Worm (Caenorhabditis elegans) whole organism, L3 larva: ENCODE measurements around the gene E02C12.9.
"Not testable (repeated sequence)": the region's sequence is repeated elsewhere in the genome, so short reads cannot be mapped to it uniquely, and the experiment has no call there.

Experiments used
- aly-2 ChIP-seq: fragments of 150-350 bp; optimal IDR thresholded peaks from 2 replicates; lab custom pipeline; 2014; ENCODE audit warnings: missing biosample characterization, missing genetic modification characterization
- ceh-16 ChIP-seq: sonication (generic microtip); optimal IDR thresholded peaks from 2 replicates; lab custom pipeline; 2017; ENCODE audit warnings: missing biosample characterization, missing genetic modification characterization
- ceh-28 ChIP-seq: fragments of 150-350 bp; optimal IDR thresholded peaks from 2 replicates; lab custom pipeline; 2014; ENCODE audit warnings: missing biosample characterization, missing genetic modification reagents, missing genetic modification characterization
- daf-12 ChIP-seq: fragments of 150-350 bp; optimal IDR thresholded peaks from 2 replicates; lab custom pipeline; 2014; ENCODE audit warnings: missing biosample characterization, missing genetic modification reagents, missing genetic modification characterization
- egl-5 ChIP-seq: fragments of 150-350 bp; optimal IDR thresholded peaks from 2 replicates; lab custom pipeline; 2017; ENCODE audit warnings: missing biosample characterization, missing genetic modification reagents, missing genetic modification characterization, inconsistent platforms
- elt-1 ChIP-seq: fragments of 150-350 bp; optimal IDR thresholded peaks from 2 replicates; lab custom pipeline; 2014; ENCODE audit warnings: missing biosample characterization, missing genetic modification characterization
- elt-2 ChIP-seq: sonication (generic microtip); optimal IDR thresholded peaks from 2 replicates; lab custom pipeline; 2016; ENCODE audit warnings: missing genetic modification reagents, mild to moderate bottlenecking, missing genetic modification characterization, missing compliant biosample characterization
- elt-3 ChIP-seq, 3 experiments: fragments of 150-350 bp in 1 of 3; sonication (generic microtip) in 2 of 3; optimal IDR thresholded peaks; 2 replicates in 2 of 3; 4 replicates in 1 of 3; lab custom pipeline; 2014 to 2017; ENCODE audit warnings: missing biosample characterization in 3 of 3, missing genetic modification characterization in 3 of 3
- eor-1 ChIP-seq, 2 experiments: fragments of 150-350 bp; optimal IDR thresholded peaks; 2 replicates each; lab custom pipeline; 2014 to 2018; ENCODE audit warnings: missing biosample characterization in 2 of 2, missing genetic modification characterization in 2 of 2
- fkh-10 ChIP-seq: sonication (generic microtip); optimal IDR thresholded peaks from 2 replicates; lab custom pipeline; 2017; ENCODE audit warnings: missing biosample characterization, missing genetic modification reagents, missing genetic modification characterization
- fos-1 ChIP-seq: fragments of 150-350 bp; optimal IDR thresholded peaks from 2 replicates; lab custom pipeline; 2014; ENCODE audit warnings: missing biosample characterization, missing genetic modification characterization
- hmg-11 ChIP-seq: sonication (generic microtip); optimal IDR thresholded peaks from 2 replicates; lab custom pipeline; 2016; ENCODE audit warnings: missing genetic modification characterization, missing compliant biosample characterization
- jun-1 ChIP-seq: fragments of 150-350 bp; optimal IDR thresholded peaks from 2 replicates; lab custom pipeline; 2014; ENCODE audit warnings: missing biosample characterization, missing genetic modification reagents, missing genetic modification characterization
- lin-15B ChIP-seq: fragments of 150-350 bp; optimal IDR thresholded peaks from 2 replicates; lab custom pipeline; 2014; ENCODE audit warnings: missing biosample characterization, missing genetic modification characterization
- lsy-12 ChIP-seq: sonication (generic microtip); optimal IDR thresholded peaks from 2 replicates; lab custom pipeline; 2016; ENCODE audit warnings: mild to moderate bottlenecking, missing genetic modification characterization, missing compliant biosample characterization
- mdl-1 ChIP-seq: fragments of 150-350 bp; optimal IDR thresholded peaks from 2 replicates; lab custom pipeline; 2014; ENCODE audit warnings: missing biosample characterization, missing genetic modification characterization
- mml-1 ChIP-seq: fragments of 150-350 bp; sonication (generic microtip); optimal IDR thresholded peaks from 3 replicates; lab custom pipeline; 2014; ENCODE audit warnings: missing biosample characterization, missing genetic modification characterization
- nfya-1 ChIP-seq: sonication (generic microtip); optimal IDR thresholded peaks from 2 replicates; lab custom pipeline; 2017; ENCODE audit warnings: missing genetic modification characterization, mild to moderate bottlenecking, missing compliant biosample characterization, antibody characterized with exemption, moderate library complexity; ENCODE audit not compliant: insufficient read depth
- nhr-11 ChIP-seq: fragments of 150-350 bp; optimal IDR thresholded peaks from 2 replicates; lab custom pipeline; 2014; ENCODE audit warnings: missing biosample characterization, missing genetic modification characterization
- nhr-23 ChIP-seq: fragments of 150-350 bp; optimal IDR thresholded peaks from 2 replicates; lab custom pipeline; 2014; ENCODE audit warnings: missing biosample characterization, missing genetic modification reagents, missing genetic modification characterization
- nhr-237 ChIP-seq: fragments of 150-350 bp; optimal IDR thresholded peaks from 2 replicates; lab custom pipeline; 2014; ENCODE audit warnings: missing biosample characterization, missing genetic modification characterization
- nhr-25 ChIP-seq: sonication (generic microtip); optimal IDR thresholded peaks from 2 replicates; lab custom pipeline; 2017; ENCODE audit warnings: missing biosample characterization, missing genetic modification characterization
- nhr-28 ChIP-seq: fragments of 150-350 bp; optimal IDR thresholded peaks from 2 replicates; lab custom pipeline; 2014; ENCODE audit warnings: missing biosample characterization, missing genetic modification characterization
- nhr-43 ChIP-seq: sonication (generic microtip); optimal IDR thresholded peaks from 2 replicates; lab custom pipeline; 2016; ENCODE audit warnings: mild to moderate bottlenecking, missing genetic modification characterization, missing compliant biosample characterization; ENCODE audit not compliant: poor library complexity, severe bottlenecking
- nhr-67 ChIP-seq: fragments of 150-350 bp; optimal IDR thresholded peaks from 2 replicates; lab custom pipeline; 2014; ENCODE audit warnings: missing biosample characterization, missing genetic modification characterization
- pha-4 ChIP-seq: fragments of 150-350 bp; optimal IDR thresholded peaks from 2 replicates; lab custom pipeline; 2014; ENCODE audit warnings: missing biosample characterization, missing genetic modification reagents, missing genetic modification characterization
- pqm-1 ChIP-seq: fragments of 150-350 bp; optimal IDR thresholded peaks from 2 replicates; lab custom pipeline; 2017; ENCODE audit warnings: missing biosample characterization, missing genetic modification characterization, inconsistent platforms
- skn-1 ChIP-seq: fragments of 150-350 bp; optimal IDR thresholded peaks from 2 replicates; lab custom pipeline; 2014; ENCODE audit warnings: missing biosample characterization, missing genetic modification characterization
- snpc-4 ChIP-seq: fragments of 150-350 bp; optimal IDR thresholded peaks from 2 replicates; lab custom pipeline; 2014; ENCODE audit warnings: missing biosample characterization, missing genetic modification characterization
- tbx-2 ChIP-seq: sonication (generic microtip); optimal IDR thresholded peaks from 2 replicates; lab custom pipeline; 2016; ENCODE audit warnings: mild to moderate bottlenecking, missing genetic modification characterization, missing compliant biosample characterization
- unc-39 ChIP-seq: sonication (generic microtip); optimal IDR thresholded peaks from 4 replicates; lab custom pipeline; 2017; ENCODE audit warnings: missing biosample characterization, missing genetic modification characterization
- unc-62 ChIP-seq: fragments of 150-350 bp; sonication (generic microtip); optimal IDR thresholded peaks from 4 replicates; lab custom pipeline; 2014; ENCODE audit warnings: missing biosample characterization, missing genetic modification reagents, missing genetic modification characterization
- ztf-4 ChIP-seq: fragments of 150-350 bp; optimal IDR thresholded peaks from 2 replicates; lab custom pipeline; 2014; ENCODE audit warnings: missing biosample characterization, missing genetic modification characterization

The E02C12.9 gene

ce11 chrV:9384359-9384758 lies 9.1 kb upstream of the E02C12.9 start:
- TF ChIP-seq unc-62 (GFP tag; lab: Kevin White, UChicago), result no peak
- TF ChIP-seq skn-1, result no peak
- TF ChIP-seq daf-12 (tag; lab: Kevin White, UChicago), result no peak
- TF ChIP-seq nfya-1 (tag; lab: Kevin White, UChicago), result no peak
- no peak for TF ChIP-seq fos-1 (tag; lab: Kevin White, UChicago)
- no peak for TF ChIP-seq pha-4 (tag; lab: Kevin White, UChicago)
- no peak for TF ChIP-seq fkh-10 (GFP tag; lab: Kevin White, UChicago)

ce11 chrV:9382538-9383328 lies 7.5 kb upstream of the E02C12.9 start:
- TF ChIP-seq nhr-28 (tag; lab: Kevin White, UChicago) (no peak), fkh-10 (GFP tag; lab: Kevin White, UChicago) (no peak), elt-2 (tag; lab: Kevin White, UChicago) (peak; percentile 43), ceh-16 (no peak), snpc-4 (no peak), pha-4 (tag; lab: Kevin White, UChicago) (peak; percentile 55)

- TF ChIP-seq skn-1 (no peak), ztf-4 (tag; lab: Kevin White, UChicago) (no peak), lin-15B (no peak), nhr-11 (tag; lab: Kevin White, UChicago) (no peak), hmg-11 (no peak), nhr-23 (no peak), nhr-25 (tag; lab: Kevin White, UChicago) (no peak), lsy-12 (no peak), pqm-1 (no peak), daf-12 (tag; lab: Kevin White, UChicago) (no peak), nhr-28 (tag; lab: Kevin White, UChicago) (no peak), nfya-1 (tag; lab: Kevin White, UChicago) (no peak), fkh-10 (GFP tag; lab: Kevin White, UChicago) (no peak), elt-3 (tag; optimal IDR thresholded peaks at IDR 0.05; lab: Kevin White, UChicago) (no peak), nhr-67 (no peak), aly-2 (tag; lab: Kevin White, UChicago) (no peak), eor-1 (tag; optimal IDR thresholded peaks at IDR 0.05; lab: Kevin White, UChicago) (no peak), egl-5 (no peak), pha-4 (tag; lab: Kevin White, UChicago) (no peak)
Observed at ce11 chrV:9381846-9382363, 6.6 kb upstream of the E02C12.9 start, which contains the start of gene E02C12.12. TSS of gene E02C12.12 (minus strand) at chrV:9382313.

- TF ChIP-seq mdl-1 (tag; lab: Kevin White, UChicago); nhr-23; lin-15B: not testable (repeated sequence)
Observed at ce11 chrV:9379808-9380207, 4.5 kb upstream of the E02C12.9 start, which contains the start of gene E02C12.11. TSS of gene E02C12.11 (minus strand) at chrV:9379908.

ce11 chrV:9378335-9378734 lies 3.1 kb upstream of the E02C12.9 start, which contains the start of gene E02C12.10:
TSS of gene E02C12.10 (minus strand) at chrV:9378409.
- no peak for TF ChIP-seq daf-12 (tag; lab: Kevin White, UChicago)
- TF ChIP-seq unc-62 (GFP tag; lab: Kevin White, UChicago), result no peak
- no peak for TF ChIP-seq mdl-1 (tag; lab: Kevin White, UChicago)
- TF ChIP-seq jun-1, result no peak
- no peak for TF ChIP-seq mml-1 (tag; lab: Kevin White, UChicago)
- TF ChIP-seq unc-39, result no peak
- TF ChIP-seq pha-4 (tag; lab: Kevin White, UChicago), result no peak
- no peak for TF ChIP-seq nfya-1 (tag; lab: Kevin White, UChicago)

ce11 chrV:9376417-9376816 lies 1.1 kb upstream of the E02C12.9 start, which contains the start of gene E02C12.19:
TSS of gene E02C12.19 (minus strand) at chrV:9376517.
- TF ChIP-seq fkh-10 (GFP tag; lab: Kevin White, UChicago) (no peak), nhr-28 (tag; lab: Kevin White, UChicago) (no peak), mml-1 (tag; lab: Kevin White, UChicago) (no peak), ceh-28 (no peak), elt-1 (tag; lab: Kevin White, UChicago) (no peak), hmg-11 (no peak), pha-4 (tag; lab: Kevin White, UChicago) (no peak), nhr-11 (tag; lab: Kevin White, UChicago) (no peak), lsy-12 (no peak), mdl-1 (tag; lab: Kevin White, UChicago) (no peak), ceh-16 (no peak), tbx-2 (tag; lab: Kevin White, UChicago) (no peak), eor-1 (tag; optimal IDR thresholded peaks at IDR 0.05; lab: Kevin White, UChicago) (no peak), nhr-237 (tag; lab: Kevin White, UChicago) (no peak), ztf-4 (tag; lab: Kevin White, UChicago) (no peak), nhr-43 (no peak)
